Worm (Caenorhabditis elegans): ENCODE measurements around the gene kel-3.

kel-3 gene

DNA sequence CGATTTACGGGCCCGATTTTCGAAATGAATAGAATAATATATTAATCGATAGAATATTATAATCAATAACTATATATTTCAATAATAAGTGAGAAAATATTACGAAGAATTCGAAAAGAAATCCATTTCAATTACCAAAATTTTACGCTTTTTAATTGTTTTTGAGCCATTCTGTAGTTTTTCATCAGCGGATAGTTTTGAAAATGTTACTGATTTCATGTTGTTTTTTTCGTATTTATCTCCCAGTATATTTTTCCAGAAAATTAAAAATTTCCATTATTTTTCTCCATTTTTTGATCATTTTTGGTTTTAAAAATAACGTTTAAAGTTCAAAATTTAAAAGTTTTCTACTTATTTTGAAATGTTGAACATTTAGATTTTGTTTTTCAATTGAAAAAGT is 41.1 kb downstream of the kel-3 start, which contains the start of gene T28A8.3:
TSS of gene T28A8.3 (plus strand) at position 301 of the 400 bp plus-strand sequence.
- TF ChIP-seq ama-1 (optimal IDR thresholded peaks at IDR 0.05) = no peak
- TF ChIP-seq jun-1 (tag; optimal IDR thresholded peaks at IDR 0.05) = no peak
- TF ChIP-seq sdz-12 (GFP tag; optimal IDR thresholded peaks at IDR 0.05) = no peak
- no peak for TF ChIP-seq nhr-102 (tag; optimal IDR thresholded peaks at IDR 0.05)
- no peak for TF ChIP-seq fkh-10 (GFP tag; optimal IDR thresholded peaks at IDR 0.05)
- TF ChIP-seq T20F7.1 (GFP tag; optimal IDR thresholded peaks at IDR 0.05) = no peak
- no peak for TF ChIP-seq lim-7 (GFP tag; IDR thresholded peaks at IDR 0.05)
- TF ChIP-seq ztf-11 (tag; optimal IDR thresholded peaks at IDR 0.05) = no peak

DNA sequence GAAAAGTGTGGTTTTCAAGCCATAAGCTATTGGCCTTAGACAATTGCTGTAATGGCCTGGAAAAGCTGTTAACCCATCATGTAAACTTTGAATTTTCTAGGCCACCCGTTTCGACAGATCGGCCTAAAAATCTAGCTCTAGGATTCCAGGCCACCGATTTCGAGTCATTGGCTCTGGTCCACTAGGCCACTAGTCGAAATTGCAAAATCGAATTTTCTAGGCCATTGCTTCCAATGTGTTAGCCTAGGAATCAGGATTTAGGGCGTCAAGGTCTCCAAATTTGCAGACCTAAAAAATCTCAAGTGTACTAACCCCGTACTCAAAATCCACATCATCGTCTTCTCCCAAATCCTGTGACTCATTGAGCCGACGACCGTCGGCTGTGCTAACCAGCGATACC is 46.1 kb downstream of the kel-3 start:
- TF ChIP-seq daf-12 (tag; optimal IDR thresholded peaks at IDR 0.05) (no peak), aha-1 (tag) (peak; percentile 94)

DNA sequence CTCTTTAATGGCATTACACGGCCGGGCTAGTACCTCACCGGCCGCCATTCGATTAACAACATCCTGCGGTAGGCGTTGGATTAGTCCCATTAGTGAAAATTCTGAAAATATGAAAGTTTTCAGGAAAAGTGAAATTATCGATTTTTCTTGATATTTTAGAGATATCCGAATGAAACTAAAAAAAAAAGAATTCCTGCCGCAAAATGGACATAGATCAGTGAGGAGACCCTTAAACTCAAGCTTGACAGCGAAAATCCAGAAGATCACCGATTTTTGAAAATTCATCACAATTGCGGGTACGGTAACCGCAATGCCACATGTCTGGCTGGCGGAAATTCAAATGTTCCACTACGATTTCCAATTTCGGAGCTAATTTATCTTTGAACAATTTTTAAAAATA is 49.9 kb downstream of the kel-3 start, which contains the start of gene mlh-1:
TSS of gene mlh-1 (minus strand) at position 101 of the 400 bp plus-strand sequence.
- TF ChIP-seq nhr-42 (GFP tag; IDR thresholded peaks at IDR 0.05) (no peak), Y48G9A.11 (GFP tag; IDR thresholded peaks at IDR 0.05) (0 out of 2 replicates have a peak, but pooled peaks have one; percentile 45), ZK337.2 (GFP tag; IDR thresholded peaks at IDR 0.05) (no peak), zfp-3 (GFP tag; conservative IDR thresholded peaks at IDR 0.05) (0 out of 2 replicates have a peak, but pooled peaks have one; percentile 34)

DNA sequence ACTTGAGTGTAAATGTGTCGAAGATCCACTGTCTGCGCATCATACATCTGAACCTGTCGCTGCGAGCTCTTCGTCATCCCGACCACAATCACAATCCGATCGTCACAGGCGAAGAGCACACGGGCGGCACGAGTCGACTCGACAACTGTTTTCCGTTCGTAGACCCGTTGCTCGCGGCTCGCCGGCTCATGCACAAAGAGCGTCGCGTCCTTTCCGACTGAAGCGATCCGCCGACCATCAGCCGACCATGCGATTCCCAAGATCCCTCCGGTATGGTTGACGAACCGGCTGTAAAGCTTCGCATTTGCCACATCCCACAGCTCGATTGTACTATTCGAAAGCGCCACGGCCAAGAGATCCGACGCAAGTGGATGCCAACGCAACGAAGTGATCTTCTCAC is 53.8 kb downstream of the kel-3 start:
- TF ChIP-seq mdt-29 (GFP tag; IDR thresholded peaks at IDR 0.05) = no peak
- TF ChIP-seq nhr-111 (GFP tag; optimal IDR thresholded peaks at IDR 0.05) = no peak
- TF ChIP-seq ceh-28 (tag; optimal IDR thresholded peaks at IDR 0.05) = no peak
- no peak for TF ChIP-seq saeg-2 (GFP tag; IDR thresholded peaks at IDR 0.05)
- TF ChIP-seq D1046.2 (GFP tag; IDR thresholded peaks at IDR 0.05) = no peak
- no peak for TF ChIP-seq sdz-12 (GFP tag; optimal IDR thresholded peaks at IDR 0.05)
- no peak for TF ChIP-seq nhr-76 (tag; optimal IDR thresholded peaks at IDR 0.05)
- peak; percentile 80 for TF ChIP-seq set-16 (GFP tag; IDR thresholded peaks at IDR 0.05)
- TF ChIP-seq hlh-11 (tag; optimal IDR thresholded peaks at IDR 0.05) = no peak

All from whole organism, L4 larva.